Worm (Caenorhabditis elegans): ENCODE measurements around the gene srh-119.

ce11 chrV:17021361-17021760, 49.1 kb downstream of the srh-119 start, which contains the start of gene F49H6.12:
- TF ChIP-seq tab-1 (GFP tag; IDR thresholded peaks at IDR 0.05) = no peak
- no peak for TF ChIP-seq cog-1 (tag; optimal IDR thresholded peaks at IDR 0.05)

All from whole organism, midembryonic.